Worm (Caenorhabditis elegans): ENCODE data around the gene F28H7.3.

Gene F28H7.3

ce11 chrV:10770026-10770425, 19.4 kb upstream of the F28H7.3 start, which contains the start of the genes D1054.1 and pas-2:
Gene D1054.1 (minus strand): TSS chrV:10770217.
Gene pas-2 (plus strand): TSS chrV:10770368.
- TF ChIP-seq mdl-1 (tag; optimal IDR thresholded peaks at IDR 0.05), result no peak
- TF ChIP-seq lin-15B (tag; optimal IDR thresholded peaks at IDR 0.05), result peak; percentile 20
- TF ChIP-seq nhr-67 (tag; optimal IDR thresholded peaks at IDR 0.05), result no peak
- TF ChIP-seq nhr-77 (tag; optimal IDR thresholded peaks at IDR 0.05), result no peak
- TF ChIP-seq elt-2 (tag; optimal IDR thresholded peaks at IDR 0.05), result peak; percentile 19
- no peak for TF ChIP-seq ama-1 (optimal IDR thresholded peaks at IDR 0.05)
- TF ChIP-seq nhr-12 (tag; optimal IDR thresholded peaks at IDR 0.05), result no peak
- TF ChIP-seq egl-5 (tag; optimal IDR thresholded peaks at IDR 0.05), result peak; percentile 71
- TF ChIP-seq pqm-1 (tag; optimal IDR thresholded peaks at IDR 0.05), result peak; percentile 1
- peak; percentile 83 for TF ChIP-seq skn-1 (tag; optimal IDR thresholded peaks at IDR 0.05)
- no peak for TF ChIP-seq eor-1 (tag; optimal IDR thresholded peaks at IDR 0.05)
- TF ChIP-seq ceh-16 (tag; optimal IDR thresholded peaks at IDR 0.05), result no peak
- no peak for TF ChIP-seq nfya-1 (tag; optimal IDR thresholded peaks at IDR 0.05; ENCODE audit: insufficient read depth)
- no peak for TF ChIP-seq nhr-23 (tag; optimal IDR thresholded peaks at IDR 0.05)
- TF ChIP-seq nhr-43 (tag; optimal IDR thresholded peaks at IDR 0.05; ENCODE audit: poor library complexity, severe bottlenecking), result no peak
- TF ChIP-seq fkh-10 (GFP tag; optimal IDR thresholded peaks at IDR 0.05), result no peak
- no peak for TF ChIP-seq ZK546.5 (tag; optimal IDR thresholded peaks at IDR 0.05)
- TF ChIP-seq ceh-9 (tag; optimal IDR thresholded peaks at IDR 0.05), result no peak
- TF ChIP-seq lsy-12 (tag; optimal IDR thresholded peaks at IDR 0.05), result no peak
- no peak for TF ChIP-seq fkh-2 (tag; optimal IDR thresholded peaks at IDR 0.05)
- peak; percentile 47 for TF ChIP-seq pha-4 (tag; optimal IDR thresholded peaks at IDR 0.05)
- no peak for TF ChIP-seq sea-2 (GFP tag; optimal IDR thresholded peaks at IDR 0.05)
- TF ChIP-seq zag-1 (tag; optimal IDR thresholded peaks at IDR 0.05), result no peak
- TF ChIP-seq unc-62 (GFP tag; optimal IDR thresholded peaks at IDR 0.05), result no peak
- TF ChIP-seq jun-1 (tag; optimal IDR thresholded peaks at IDR 0.05), result no peak
- no peak for TF ChIP-seq nhr-25 (tag; optimal IDR thresholded peaks at IDR 0.05)
- no peak for TF ChIP-seq daf-12 (tag; optimal IDR thresholded peaks at IDR 0.05)
- no peak for TF ChIP-seq ceh-28 (tag; optimal IDR thresholded peaks at IDR 0.05)
- no peak for TF ChIP-seq fos-1 (tag; optimal IDR thresholded peaks at IDR 0.05)
- no peak for TF ChIP-seq unc-39 (tag; optimal IDR thresholded peaks at IDR 0.05)
- TF ChIP-seq tbx-2 (tag; optimal IDR thresholded peaks at IDR 0.05), result no peak
- no peak for TF ChIP-seq hmg-11 (tag; optimal IDR thresholded peaks at IDR 0.05)
- no peak for TF ChIP-seq elt-3 (tag; optimal IDR thresholded peaks at IDR 0.05)
- no peak for TF ChIP-seq ceh-82 (tag; optimal IDR thresholded peaks at IDR 0.05)
- no peak for TF ChIP-seq nhr-11 (tag; optimal IDR thresholded peaks at IDR 0.05)
- peak; percentile 49 for TF ChIP-seq snpc-4 (tag; optimal IDR thresholded peaks at IDR 0.05)
- TF ChIP-seq ztf-4 (tag; optimal IDR thresholded peaks at IDR 0.05), result no peak
- TF ChIP-seq elt-1 (tag; optimal IDR thresholded peaks at IDR 0.05), result no peak
- peak; percentile 37 for TF ChIP-seq lin-39 (tag; optimal IDR thresholded peaks at IDR 0.05)
- TF ChIP-seq ztf-11 (tag; optimal IDR thresholded peaks at IDR 0.05), result no peak
- TF ChIP-seq mml-1 (tag; optimal IDR thresholded peaks at IDR 0.05), result no peak

DNA sequence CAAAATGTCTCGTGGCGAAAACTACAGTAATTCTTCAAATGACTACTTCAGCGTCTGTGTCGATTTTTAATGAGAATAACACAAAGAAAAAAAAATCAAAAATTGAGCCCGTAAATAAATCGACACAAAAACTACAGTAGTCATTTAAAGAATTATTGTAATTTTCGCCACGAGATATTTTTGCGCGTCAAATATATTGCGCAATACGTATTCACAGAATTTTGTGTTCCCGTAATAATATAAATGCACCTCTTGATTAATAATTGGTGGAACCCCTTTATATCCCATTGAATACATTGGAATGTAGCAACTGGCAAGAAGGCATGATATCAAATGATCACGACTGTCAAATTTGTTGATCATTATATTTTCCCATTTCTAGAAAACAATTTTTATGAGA, 18.3 kb upstream of the F28H7.3 start:
- TF ChIP-seq fkh-2 (tag; optimal IDR thresholded peaks at IDR 0.05) (no peak), ceh-28 (tag; optimal IDR thresholded peaks at IDR 0.05) (no peak), lin-15B (tag; optimal IDR thresholded peaks at IDR 0.05) (no peak), nhr-12 (tag; optimal IDR thresholded peaks at IDR 0.05) (no peak), egl-5 (tag; optimal IDR thresholded peaks at IDR 0.05) (no peak), ztf-11 (tag; optimal IDR thresholded peaks at IDR 0.05) (no peak), nfya-1 (tag; optimal IDR thresholded peaks at IDR 0.05; ENCODE audit: insufficient read depth) (no peak), mdl-1 (tag; optimal IDR thresholded peaks at IDR 0.05) (no peak), nhr-77 (tag; optimal IDR thresholded peaks at IDR 0.05) (no peak), lin-39 (tag; optimal IDR thresholded peaks at IDR 0.05) (no peak), unc-39 (tag; optimal IDR thresholded peaks at IDR 0.05) (no peak), mml-1 (tag; optimal IDR thresholded peaks at IDR 0.05) (no peak), R02D3.7 (tag; optimal IDR thresholded peaks at IDR 0.05) (no peak), tbx-2 (tag; optimal IDR thresholded peaks at IDR 0.05) (no peak), jun-1 (tag; optimal IDR thresholded peaks at IDR 0.05) (no peak), nhr-43 (tag; optimal IDR thresholded peaks at IDR 0.05; ENCODE audit: poor library complexity, severe bottlenecking) (no peak)

Data from whole organism, L3 larva.